Worm (Caenorhabditis elegans) whole organism, early embryonic: ENCODE results near the gene hot-7.

Source experiments
- B0310.2 ChIP-seq: sonication (generic microtip); optimal IDR thresholded peaks from 2 replicates; lab custom pipeline; 2016; ENCODE audit warnings: mild to moderate bottlenecking, missing genetic modification characterization, missing compliant biosample characterization
- F13C5.2 ChIP-seq: sonication (generic microtip); optimal IDR thresholded peaks from 2 replicates; lab custom pipeline; 2017; ENCODE audit warnings: mild to moderate bottlenecking, missing genetic modification characterization, inconsistent platforms, missing compliant biosample characterization
- aly-1 ChIP-seq: sonication (generic microtip); optimal IDR thresholded peaks from 2 replicates; lab custom pipeline; 2016; ENCODE audit warnings: missing genetic modification characterization, missing compliant biosample characterization
- ama-1 ChIP-seq: fragments of 150-350 bp; optimal IDR thresholded peaks from 2 replicates; lab custom pipeline; 2014
- ceh-13 ChIP-seq: fragments of 200-800 bp; sonication (Bioruptor generic); optimal IDR thresholded peaks from 2 replicates; lab custom pipeline; 2018; ENCODE audit warnings: mild to moderate bottlenecking, missing genetic modification characterization, missing compliant biosample characterization
- ceh-36 ChIP-seq: sonication (generic microtip); optimal IDR thresholded peaks from 2 replicates; lab custom pipeline; 2016; ENCODE audit warnings: missing genetic modification characterization, inconsistent platforms, missing compliant biosample characterization
- ets-7 ChIP-seq: sonication (generic microtip); optimal IDR thresholded peaks from 2 replicates; lab custom pipeline; 2016; ENCODE audit warnings: missing genotype, missing genetic modification characterization, missing compliant biosample characterization
- flt-1 ChIP-seq: fragments of 200-800 bp; sonication (Bioruptor generic); IDR thresholded peaks from 2 replicates; pipeline ENCODE4 v1.3.6; 2022; ENCODE audit warnings: missing genetic modification characterization, missing compliant biosample characterization
- hmbx-1 ChIP-seq: sonication (generic microtip); optimal IDR thresholded peaks from 2 replicates; lab custom pipeline; 2016; ENCODE audit warnings: mild to moderate bottlenecking, missing genetic modification characterization, missing compliant biosample characterization
- hmg-4 ChIP-seq: fragments of 200-800 bp; sonication (Bioruptor generic); optimal IDR thresholded peaks from 2 replicates; lab custom pipeline; 2018; ENCODE audit warnings: mild to moderate bottlenecking, missing genetic modification characterization, missing compliant biosample characterization
- hnd-1 ChIP-seq: sonication (generic microtip); optimal IDR thresholded peaks from 2 replicates; lab custom pipeline; 2016; ENCODE audit warnings: missing genetic modification characterization, missing compliant biosample characterization
- pes-1 ChIP-seq: fragments of 200-800 bp; sonication (Bioruptor generic); IDR thresholded peaks from 2 replicates; pipeline ENCODE4 v1.3.6; 2022; ENCODE audit warnings: missing genetic modification reagents, missing genetic modification characterization, missing compliant biosample characterization
- scrt-1 ChIP-seq: fragments of 200-800 bp; sonication (Bioruptor generic); IDR thresholded peaks from 2 replicates; pipeline ENCODE4 v1.3.6; 2022; ENCODE audit warnings: missing genetic modification characterization, missing compliant biosample characterization
- sea-1 ChIP-seq: fragments of 200-800 bp; sonication (Bioruptor generic); conservative IDR thresholded peaks from 2 replicates; pipeline ENCODE4 v1.3.6; 2022; ENCODE audit warnings: missing genetic modification characterization, missing compliant biosample characterization
- tbx-11 ChIP-seq: fragments of 200-800 bp; sonication (Bioruptor generic); IDR thresholded peaks from 2 replicates; pipeline ENCODE4 v1.3.6; 2022; ENCODE audit warnings: missing genetic modification characterization, missing compliant biosample characterization
- tbx-37 ChIP-seq: fragments of 200-800 bp; sonication (Bioruptor generic); conservative IDR thresholded peaks from 2 replicates; pipeline ENCODE4 v1.3.6; 2022; ENCODE audit warnings: missing genetic modification reagents, missing genetic modification characterization, missing compliant biosample characterization
- tra-4 ChIP-seq: sonication (generic microtip); optimal IDR thresholded peaks from 2 replicates; lab custom pipeline; 2017; ENCODE audit warnings: missing genetic modification characterization, missing compliant biosample characterization

The hot-7 gene

ce11 chrII:14187456-14187855 lies 23.8 kb upstream of the hot-7 start:
- TF ChIP-seq hmbx-1 (tag; lab: Kevin White, UChicago) (no peak), scrt-1 (GFP tag; lab: Robert Waterston, UW) (no peak)

DNA sequence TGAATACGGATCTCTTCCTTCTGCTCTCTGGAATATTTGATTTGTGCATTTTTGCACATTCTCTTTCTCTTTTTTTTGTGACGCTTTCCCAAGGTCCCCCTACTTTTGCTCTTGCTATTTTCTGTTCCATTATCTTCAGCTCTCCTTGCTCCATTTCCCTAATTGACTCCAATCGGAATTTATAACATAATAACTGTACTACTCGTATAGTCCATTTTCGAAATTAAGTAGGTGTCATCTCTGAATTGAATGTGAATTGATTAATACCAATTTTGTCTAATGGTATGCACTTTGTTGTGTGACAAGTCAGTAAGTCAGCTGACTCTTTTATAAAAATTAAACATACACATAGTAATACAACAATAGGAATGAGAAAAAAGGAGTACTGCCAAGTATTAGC lies 15.3 kb upstream of the hot-7 start:
- TF ChIP-seq flt-1 (GFP tag; lab: Robert Waterston, UW), result no peak
- no peak for TF ChIP-seq F13C5.2 (tag; lab: Kevin White, UChicago)
- TF ChIP-seq scrt-1 (GFP tag; lab: Robert Waterston, UW), result no peak
- no peak for TF ChIP-seq ets-7
- TF ChIP-seq hmbx-1 (tag; lab: Kevin White, UChicago), result no peak
- TF ChIP-seq tra-4 (tag; lab: Kevin White, UChicago), result no peak
- TF ChIP-seq ceh-36, result no peak
- no peak for TF ChIP-seq tbx-37 (GFP tag; lab: Robert Waterston, UW)
- no peak for TF ChIP-seq tbx-11 (GFP tag; lab: Robert Waterston, UW)
- no peak for TF ChIP-seq ama-1 (lab: Kevin White, UChicago)
- TF ChIP-seq B0310.2, result no peak
- no peak for TF ChIP-seq hmg-4 (GFP tag; lab: Kevin White, UChicago)
- TF ChIP-seq sea-1 (GFP tag; lab: Robert Waterston, UW), result no peak
- no peak for TF ChIP-seq pes-1 (GFP tag; lab: Robert Waterston, UW)
- no peak for TF ChIP-seq hnd-1
- TF ChIP-seq aly-1, result no peak

ce11 chrII:14197499-14198096 lies 13.6 kb upstream of the hot-7 start, which contains the start of gene ace-4:
TSS of gene ace-4 (plus strand) at chrII:14198046.
- TF ChIP-seq sea-1 (GFP tag; lab: Robert Waterston, UW) (no peak), hnd-1 (no peak), tra-4 (tag; lab: Kevin White, UChicago) (no peak), pes-1 (GFP tag; lab: Robert Waterston, UW) (no peak), ama-1 (lab: Kevin White, UChicago) (no peak), ceh-36 (no peak), ceh-13 (GFP tag; lab: Kevin White, UChicago) (no peak), B0310.2 (no peak), tbx-37 (GFP tag; lab: Robert Waterston, UW) (no peak), tbx-11 (GFP tag; lab: Robert Waterston, UW) (no peak), flt-1 (GFP tag; lab: Robert Waterston, UW) (no peak)

- TF ChIP-seq flt-1 (GFP tag; lab: Robert Waterston, UW), result no peak
- TF ChIP-seq ama-1 (lab: Kevin White, UChicago), result no peak
- no peak for TF ChIP-seq ets-7
- no peak for TF ChIP-seq hmg-4 (GFP tag; lab: Kevin White, UChicago)
- no peak for TF ChIP-seq pes-1 (GFP tag; lab: Robert Waterston, UW)
- TF ChIP-seq F13C5.2 (tag; lab: Kevin White, UChicago), result no peak
These were observed 5.9 kb upstream of the hot-7 start, which contains the start of gene ace-3 for ce11 chrII:14205335-14205734. TSS of gene ace-3 (plus strand) at chrII:14205635.

- TF ChIP-seq ceh-36 (peak; percentile 88), B0310.2 (no peak), ceh-13 (GFP tag; lab: Kevin White, UChicago) (no peak), tbx-37 (GFP tag; lab: Robert Waterston, UW) (no peak)
These were observed 5.0 kb upstream of the hot-7 start for ce11 chrII:14206211-14206610.

- TF ChIP-seq flt-1 (GFP tag; lab: Robert Waterston, UW) (no peak), ceh-36 (no peak), hmg-4 (GFP tag; lab: Kevin White, UChicago) (no peak), F13C5.2 (tag; lab: Kevin White, UChicago) (no peak), tbx-37 (GFP tag; lab: Robert Waterston, UW) (no peak), ama-1 (lab: Kevin White, UChicago) (no peak), hmbx-1 (tag; lab: Kevin White, UChicago) (no peak), scrt-1 (GFP tag; lab: Robert Waterston, UW) (no peak), pes-1 (GFP tag; lab: Robert Waterston, UW) (no peak), sea-1 (GFP tag; lab: Robert Waterston, UW) (no peak), ets-7 (no peak), B0310.2 (no peak), ceh-13 (GFP tag; lab: Kevin White, UChicago) (no peak), tra-4 (tag; lab: Kevin White, UChicago) (no peak), tbx-11 (GFP tag; lab: Robert Waterston, UW) (no peak), hnd-1 (no peak), aly-1 (no peak)
These were observed 2.9 kb downstream of the hot-7 start, which contains the start of gene Y48B6A.10 for ce11 chrII:14214109-14214508. TSS of gene Y48B6A.10 (plus strand) at chrII:14214409.

ce11 chrII:14218142-14218541 lies 6.9 kb downstream of the hot-7 start:
- TF ChIP-seq tra-4 (tag; lab: Kevin White, UChicago), result no peak
- no peak for TF ChIP-seq pes-1 (GFP tag; lab: Robert Waterston, UW)
- no peak for TF ChIP-seq B0310.2
- no peak for TF ChIP-seq scrt-1 (GFP tag; lab: Robert Waterston, UW)
- TF ChIP-seq hmg-4 (GFP tag; lab: Kevin White, UChicago), result no peak
- no peak for TF ChIP-seq sea-1 (GFP tag; lab: Robert Waterston, UW)
- TF ChIP-seq hmbx-1 (tag; lab: Kevin White, UChicago), result no peak

DNA sequence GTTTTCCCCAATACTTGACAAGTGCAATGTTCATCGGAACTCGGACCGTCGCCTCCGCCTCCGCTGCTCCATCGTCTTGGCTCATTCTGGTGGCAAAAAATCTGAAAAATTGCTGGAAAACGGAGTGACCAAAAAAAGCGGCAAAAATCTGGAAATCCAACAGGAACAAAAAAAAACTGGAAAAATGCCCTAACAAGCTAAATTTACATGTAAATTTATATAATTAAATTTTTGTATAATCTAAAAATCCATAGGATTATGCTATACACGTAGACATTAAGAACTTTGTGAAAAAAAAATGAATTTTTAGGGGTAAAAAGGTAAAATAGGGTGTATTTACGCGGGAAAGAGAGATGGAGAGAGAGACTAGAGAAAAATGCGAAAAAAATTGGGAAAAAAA lies 15.0 kb downstream of the hot-7 start, which contains the start of gene Y48B6A.13:
Y48B6A.13 (minus strand) TSS at position 101 of the 400 bp plus-strand sequence.
- TF ChIP-seq sea-1 (GFP tag; lab: Robert Waterston, UW), result no peak
- no peak for TF ChIP-seq ets-7
- no peak for TF ChIP-seq F13C5.2 (tag; lab: Kevin White, UChicago)
- TF ChIP-seq pes-1 (GFP tag; lab: Robert Waterston, UW), result no peak
- TF ChIP-seq hmg-4 (GFP tag; lab: Kevin White, UChicago), result no peak
- no peak for TF ChIP-seq tra-4 (tag; lab: Kevin White, UChicago)
- no peak for TF ChIP-seq tbx-37 (GFP tag; lab: Robert Waterston, UW)
- TF ChIP-seq ceh-36, result no peak
- TF ChIP-seq hmbx-1 (tag; lab: Kevin White, UChicago), result no peak
- TF ChIP-seq hnd-1, result no peak
- no peak for TF ChIP-seq ceh-13 (GFP tag; lab: Kevin White, UChicago)
- TF ChIP-seq ama-1 (lab: Kevin White, UChicago), result no peak
- TF ChIP-seq scrt-1 (GFP tag; lab: Robert Waterston, UW), result no peak
